Worm (Caenorhabditis elegans) whole organism, late embryonic: ENCODE data around the gene C39B10.5.

Experiments used
- C08G9.2 ChIP-seq: sonication (generic microtip); optimal IDR thresholded peaks from 2 replicates; lab custom pipeline; 2016; ENCODE audit warnings: mild to moderate bottlenecking, missing genetic modification characterization, moderate library complexity, missing compliant biosample characterization
- ceh-31 ChIP-seq: sonication (generic microtip); optimal IDR thresholded peaks from 2 replicates; lab custom pipeline; 2016; ENCODE audit warnings: missing genetic modification characterization, missing compliant biosample characterization

DNA sequence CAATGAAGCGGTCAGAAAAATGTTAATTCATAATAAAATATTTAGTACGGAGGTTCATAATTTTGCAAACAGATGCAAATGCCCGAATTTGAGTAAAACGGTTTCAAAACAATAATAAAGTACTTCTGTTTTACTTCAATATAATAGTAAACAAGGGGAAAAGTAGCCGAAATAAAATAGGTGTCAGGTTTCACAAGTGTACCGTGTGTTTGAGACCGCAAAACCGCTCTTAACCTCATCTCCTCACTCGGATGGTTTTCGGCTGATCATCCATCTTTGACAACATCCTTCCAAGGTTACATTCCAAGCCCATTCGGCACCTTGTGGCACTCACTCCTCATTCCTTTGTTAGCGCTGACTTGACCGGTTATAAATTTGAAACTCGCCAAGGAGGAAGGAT is 9.7 kb upstream of the C39B10.5 start:
- TF ChIP-seq C08G9.2 (tag; lab: Kevin White, UChicago), result no peak
- no peak for TF ChIP-seq ceh-31 (tag; lab: Kevin White, UChicago)
